Worm (Caenorhabditis elegans): ENCODE data around the gene ocr-3.

ce11 chrX:15200146-15200545 lies 31.6 kb downstream of the ocr-3 start:
- TF ChIP-seq ztf-29 (GFP tag; IDR thresholded peaks at IDR 0.05): no peak
- TF ChIP-seq klf-2 (GFP tag; conservative IDR thresholded peaks at IDR 0.05): no peak
